Fruit fly (Drosophila melanogaster) whole organism, embryonic: ENCODE data around the gene beat-IIa.

ENCODE experiments used
- Ada2b ChIP-seq: fragments of 200-800 bp; sonication (Bioruptor generic); IDR thresholded peaks from 2 replicates; pipeline ENCODE4 v1.3.6; 2022; ENCODE audit warnings: missing biosample characterization, missing genetic modification characterization
- Atf-2 ChIP-seq: fragments of 200-800 bp; sonication (Bioruptor generic); optimal IDR thresholded peaks from 2 replicates; lab custom pipeline; 2016; ENCODE audit warnings: missing biosample characterization, missing genetic modification characterization
- CG10543 ChIP-seq: fragments of 200-800 bp; sonication (Bioruptor generic); optimal IDR thresholded peaks from 3 replicates; lab custom pipeline; 2017; ENCODE audit warnings: missing biosample characterization, mild to moderate bottlenecking, missing genetic modification characterization, moderate library complexity
- CG10959 ChIP-seq: fragments of 200-800 bp; sonication (Bioruptor generic); IDR thresholded peaks from 2 replicates; pipeline ENCODE4 v1.3.6; 2022; ENCODE audit warnings: missing biosample characterization, missing genetic modification characterization
- CG11504 ChIP-seq: fragments of 200-800 bp; sonication (Bioruptor generic); optimal IDR thresholded peaks from 3 replicates; lab custom pipeline; 2019; ENCODE audit warnings: missing biosample characterization, mild to moderate bottlenecking, missing genetic modification characterization, moderate library complexity
- CG11560 ChIP-seq: fragments of 200-800 bp; sonication (Bioruptor generic); IDR thresholded peaks from 3 replicates; pipeline ENCODE4 v1.3.6; 2022; ENCODE audit warnings: missing biosample characterization, missing genetic modification characterization
- CG12659 ChIP-seq: fragments of 200-800 bp; sonication (Bioruptor generic); optimal IDR thresholded peaks from 3 replicates; lab custom pipeline; 2017; ENCODE audit warnings: mild to moderate bottlenecking, missing biosample characterization, missing genetic modification reagents, missing genetic modification characterization
- CG12769 ChIP-seq: fragments of 200-800 bp; sonication (Bioruptor generic); optimal IDR thresholded peaks from 2 replicates; lab custom pipeline; 2019; ENCODE audit warnings: missing biosample characterization, mild to moderate bottlenecking, missing genetic modification characterization, moderate library complexity
- CG14667 ChIP-seq: fragments of 200-800 bp; sonication (Bioruptor generic); IDR thresholded peaks from 2 replicates; pipeline ENCODE4 v1.3.6; 2022; ENCODE audit warnings: missing biosample characterization, missing genetic modification characterization
- CG1529 ChIP-seq: fragments of 200-800 bp; sonication (Bioruptor generic); optimal IDR thresholded peaks from 3 replicates; lab custom pipeline; 2018; ENCODE audit warnings: missing biosample characterization, missing genetic modification characterization
- CG1602 ChIP-seq: fragments of 200-800 bp; sonication (Bioruptor generic); optimal IDR thresholded peaks from 3 replicates; lab custom pipeline; 2016; ENCODE audit warnings: missing biosample characterization, missing genetic modification characterization
- CG16779 ChIP-seq: fragments of 200-800 bp; sonication (Bioruptor generic); IDR thresholded peaks from 2 replicates; pipeline ENCODE4 v1.3.6; 2022; ENCODE audit warnings: missing biosample characterization, missing genetic modification characterization
- CG17186 ChIP-seq: fragments of 200-800 bp; sonication (Bioruptor generic); optimal IDR thresholded peaks from 3 replicates; lab custom pipeline; 2017; ENCODE audit warnings: missing biosample characterization, missing genetic modification reagents, missing genetic modification characterization
- CG17568 ChIP-seq: fragments of 200-800 bp; sonication (Bioruptor generic); optimal IDR thresholded peaks from 2 replicates; lab custom pipeline; 2018; ENCODE audit warnings: missing biosample characterization, mild to moderate bottlenecking, missing genetic modification characterization, moderate library complexity
- CG18619 ChIP-seq: fragments of 200-800 bp; sonication (Bioruptor generic); optimal IDR thresholded peaks from 3 replicates; lab custom pipeline; 2017; ENCODE audit warnings: missing biosample characterization, mild to moderate bottlenecking, missing genetic modification characterization
- CG31388 ChIP-seq: fragments of 200-800 bp; sonication (Bioruptor generic); optimal IDR thresholded peaks from 2 replicates; lab custom pipeline; 2016; ENCODE audit warnings: missing biosample characterization, missing genetic modification characterization
- CG3995 ChIP-seq: fragments of 200-800 bp; sonication (Bioruptor generic); optimal IDR thresholded peaks from 3 replicates; lab custom pipeline; 2016; ENCODE audit warnings: missing biosample characterization, missing genetic modification characterization
- CG4404 ChIP-seq: fragments of 200-800 bp; sonication (Bioruptor generic); IDR thresholded peaks from 2 replicates; pipeline ENCODE4 v1.3.6; 2022; ENCODE audit warnings: missing biosample characterization, missing genetic modification characterization
- CG4730 ChIP-seq: fragments of 200-800 bp; sonication (Bioruptor generic); IDR thresholded peaks from 2 replicates; pipeline ENCODE4 v1.3.6; 2022; ENCODE audit warnings: missing biosample characterization, missing genetic modification characterization
- CG5245 ChIP-seq: fragments of 200-800 bp; sonication (Bioruptor generic); optimal IDR thresholded peaks from 3 replicates; lab custom pipeline; 2016; ENCODE audit warnings: missing biosample characterization, missing genetic modification characterization
- CG7372 ChIP-seq: fragments of 200-800 bp; sonication (Bioruptor generic); IDR thresholded peaks from 2 replicates; pipeline ENCODE4 v1.3.6; 2022; ENCODE audit warnings: missing biosample characterization, missing genetic modification characterization
- CG9727 ChIP-seq: fragments of 200-800 bp; sonication (Bioruptor generic); optimal IDR thresholded peaks from 3 replicates; lab custom pipeline; 2017; ENCODE audit warnings: missing biosample characterization, mild to moderate bottlenecking, missing genetic modification characterization
- CHES-1-like ChIP-seq: fragments of 200-800 bp; sonication (Bioruptor generic); optimal IDR thresholded peaks from 2 replicates; lab custom pipeline; 2016; ENCODE audit warnings: missing biosample characterization, missing genetic modification characterization
- Dbx ChIP-seq: fragments of 200-800 bp; sonication (Bioruptor generic); IDR thresholded peaks from 3 replicates; pipeline ENCODE4 v1.3.6; 2022; ENCODE audit warnings: missing biosample characterization, missing genetic modification characterization
- GATAe ChIP-seq: fragments of 200-800 bp; sonication (Bioruptor generic); conservative IDR thresholded peaks from 2 replicates; pipeline ENCODE4 v1.3.6; 2022; ENCODE audit warnings: missing biosample characterization, missing genetic modification characterization
- Meics ChIP-seq: fragments of 200-800 bp; sonication (Bioruptor generic); optimal IDR thresholded peaks from 2 replicates; lab custom pipeline; 2017; ENCODE audit warnings: missing biosample characterization, mild to moderate bottlenecking, missing genetic modification characterization
- Mrtf ChIP-seq: fragments of 200-800 bp; sonication (Bioruptor generic); IDR thresholded peaks from 3 replicates; pipeline ENCODE4 v1.3.6; 2022; ENCODE audit warnings: missing biosample characterization, missing genetic modification characterization
- NK7.1 ChIP-seq: fragments of 200-800 bp; sonication (Bioruptor generic); optimal IDR thresholded peaks from 3 replicates; lab custom pipeline; 2016; ENCODE audit warnings: missing biosample characterization, missing genetic modification characterization
- Oaz ChIP-seq: fragments of 200-800 bp; sonication (Bioruptor generic); IDR thresholded peaks from 2 replicates; pipeline ENCODE4 v1.3.6; 2022; ENCODE audit warnings: missing biosample characterization, missing genetic modification characterization
- Ptx1 ChIP-seq: fragments of 200-800 bp; sonication (Bioruptor generic); IDR thresholded peaks from 2 replicates; pipeline ENCODE4 v1.3.6; 2022; ENCODE audit warnings: missing biosample characterization, missing genetic modification characterization
- Ssrp ChIP-seq: fragments of 200-800 bp; sonication (Bioruptor generic); optimal IDR thresholded peaks from 2 replicates; lab custom pipeline; 2018; ENCODE audit warnings: missing biosample characterization, mild to moderate bottlenecking, missing genetic modification characterization, moderate library complexity
- bsh ChIP-seq, 2 experiments: fragments of 200-800 bp; sonication (Bioruptor generic); optimal IDR thresholded peaks; 2 replicates each; lab custom pipeline; 2017 to 2018; ENCODE audit warnings: mild to moderate bottlenecking in 2 of 2, missing biosample characterization in 2 of 2, missing genetic modification characterization in 2 of 2, moderate library complexity in 1 of 2
- dm ChIP-seq: fragments of 200-800 bp; sonication (Bioruptor generic); optimal IDR thresholded peaks from 3 replicates; lab custom pipeline; 2016; ENCODE audit warnings: missing biosample characterization, missing genetic modification characterization
- dpn ChIP-seq, 2 experiments: fragments of 200-800 bp; sonication (Bioruptor generic); optimal IDR thresholded peaks; 3 replicates each; lab custom pipeline; 2016; ENCODE audit warnings: missing biosample characterization in 2 of 2, missing genetic modification characterization in 2 of 2
- dysf ChIP-seq: fragments of 200-800 bp; sonication (Bioruptor generic); IDR thresholded peaks from 3 replicates; pipeline ENCODE4 v1.3.6; 2022; ENCODE audit warnings: missing biosample characterization, missing genetic modification characterization
- eve ChIP-seq, 2 experiments: fragments of >200 bp; optimal IDR thresholded peaks; 2 replicates each; lab custom pipeline; 2017; ENCODE audit warnings: missing biosample characterization in 2 of 2, missing genetic modification characterization in 2 of 2
- ewg ChIP-seq: fragments of 200-800 bp; sonication (Bioruptor generic); optimal IDR thresholded peaks from 3 replicates; lab custom pipeline; 2017; ENCODE audit warnings: mild to moderate bottlenecking, missing biosample characterization, missing genetic modification reagents, missing genetic modification characterization
- her ChIP-seq: fragments of 200-800 bp; sonication (Bioruptor generic); optimal IDR thresholded peaks from 2 replicates; lab custom pipeline; 2016; ENCODE audit warnings: missing biosample characterization, missing genetic modification characterization
- hkb ChIP-seq, 2 experiments: fragments of 200-800 bp in 1 of 2; fragments of >200 bp in 1 of 2; sonication (Bioruptor generic) in 1 of 2; IDR thresholded peaks in 1 of 2; optimal IDR thresholded peaks in 1 of 2; 2 replicates each; pipeline versions ENCODE4 v1.3.6 to Lab custom; 2017 to 2022; ENCODE audit warnings: missing biosample characterization in 1 of 2, missing genetic modification characterization in 1 of 2
- hth ChIP-seq: fragments of >200 bp; optimal IDR thresholded peaks from 2 replicates; lab custom pipeline; 2017; ENCODE audit warnings: inconsistent platforms
- lilli ChIP-seq: fragments of 200-800 bp; sonication (Bioruptor generic); optimal IDR thresholded peaks from 3 replicates; lab custom pipeline; 2016; ENCODE audit warnings: missing biosample characterization, missing genetic modification characterization
- prd ChIP-seq, 3 experiments: fragments of >200 bp in 2 of 3; fragments of 200-800 bp in 1 of 3; sonication (Bioruptor generic) in 1 of 3; optimal IDR thresholded peaks in 2 of 3; IDR thresholded peaks in 1 of 3; 2 replicates in 2 of 3; 3 replicates in 1 of 3; pipeline versions ENCODE4 v1.3.6 to Lab custom; 2017 to 2022; ENCODE audit warnings: missing biosample characterization in 1 of 3, missing genetic modification characterization in 1 of 3
- psq ChIP-seq: fragments of 200-800 bp; sonication (Bioruptor generic); optimal IDR thresholded peaks from 2 replicates; lab custom pipeline; 2017; ENCODE audit warnings: missing biosample characterization, missing genetic modification characterization
- pum ChIP-seq: fragments of 200-800 bp; sonication (Bioruptor generic); optimal IDR thresholded peaks from 2 replicates; lab custom pipeline; 2016; ENCODE audit warnings: missing biosample characterization, missing genetic modification characterization
- sima ChIP-seq: fragments of 200-800 bp; sonication (Bioruptor generic); optimal IDR thresholded peaks from 2 replicates; lab custom pipeline; 2016; ENCODE audit warnings: missing biosample characterization, missing genetic modification characterization
- sna ChIP-seq: fragments of 200-800 bp; sonication (Bioruptor generic); IDR thresholded peaks from 2 replicates; pipeline ENCODE4 v1.3.6; 2022; ENCODE audit warnings: missing biosample characterization, missing genetic modification characterization; ENCODE audit not compliant: partially characterized antibody
- tap ChIP-seq: fragments of 200-800 bp; optimal IDR thresholded peaks from 3 replicates; lab custom pipeline; 2019; ENCODE audit warnings: missing biosample characterization, mild to moderate bottlenecking, missing genetic modification characterization, moderate library complexity
- tna ChIP-seq: fragments of 200-800 bp; sonication (Bioruptor generic); IDR thresholded peaks from 2 replicates; pipeline ENCODE4 v1.3.6; 2022; ENCODE audit warnings: missing biosample characterization, missing genetic modification characterization; ENCODE audit not compliant: partially characterized antibody
- twi ChIP-seq: fragments of 200-800 bp; optimal IDR thresholded peaks from 2 replicates; lab custom pipeline; 2019; ENCODE audit warnings: missing biosample characterization, mild to moderate bottlenecking, missing genetic modification characterization, moderate library complexity
- zf30C ChIP-seq: fragments of 200-800 bp; sonication (Bioruptor generic); optimal IDR thresholded peaks from 3 replicates; lab custom pipeline; 2018; ENCODE audit warnings: missing biosample characterization, mild to moderate bottlenecking, missing genetic modification characterization

beat-IIa gene

dm6 chr3R:17402434-17402833, 36.5 kb upstream of the beat-IIa start, which contains the start of gene Sur-8 (continued):
- TF ChIP-seq sna (GFP tag; lab: Robert Waterston, UW): no peak
- TF ChIP-seq CG12769: peak; percentile 64
- no peak for TF ChIP-seq prd (optimal IDR thresholded peaks at IDR 0.05; lab: Kevin White, UChicago)
- TF ChIP-seq prd (GFP tag; IDR thresholded peaks at IDR 0.05; lab: Robert Waterston, UW): peak; percentile 75
- TF ChIP-seq CG10959: peak; percentile 29; the same call in 1 of the 2 replicates
- 0 out of 2 replicates have a peak, but pooled peaks have one; percentile 45 for TF ChIP-seq Oaz (GFP tag; lab: Robert Waterston, UW)
- TF ChIP-seq CG17186: peak; percentile 48
- TF ChIP-seq CG1529: no peak
- peak; percentile 57 for TF ChIP-seq CG1602
- peak; percentile 23 for TF ChIP-seq tap (tag; lab: Kevin White, UChicago)
- no peak for TF ChIP-seq CG4404
- TF ChIP-seq Atf-2 (GFP tag; lab: Kevin White, UChicago): peak; percentile 65
- TF ChIP-seq dysf: peak; percentile 76
- no peak for TF ChIP-seq hkb (optimal IDR thresholded peaks at IDR 0.05; lab: Kevin White, UChicago)
- peak; percentile 56; the same call in 1 of the 2 replicates for TF ChIP-seq hkb (GFP tag; IDR thresholded peaks at IDR 0.05; lab: Robert Waterston, UW)
- TF ChIP-seq GATAe (GFP tag; lab: Robert Waterston, UW): 0 out of 2 replicates have a peak, but pooled peaks have one; percentile 27
- TF ChIP-seq NK7.1 (GFP tag; lab: Kevin White, UChicago): peak; percentile 30
- peak; percentile 35 for TF ChIP-seq CG10543 (GFP tag; lab: Kevin White, UChicago)
- 0 out of 2 replicates have a peak, but pooled peaks have one; percentile 20 for TF ChIP-seq tna (GFP tag; lab: Robert Waterston, UW)
- TF ChIP-seq CG5245 (GFP tag; lab: Kevin White, UChicago): peak; percentile 79
- TF ChIP-seq Dbx (GFP tag; lab: Robert Waterston, UW): peak; percentile 84
- no peak for TF ChIP-seq CG31388 (GFP tag; lab: Kevin White, UChicago)
- TF ChIP-seq CG11560 (tag; lab: Robert Waterston, UW): 0 out of 3 replicates have a peak, but pooled peaks have one; percentile 39
- TF ChIP-seq CG9727 (GFP tag; lab: Kevin White, UChicago): peak; percentile 33
- no peak for TF ChIP-seq Ssrp (tag; lab: Kevin White, UChicago)
- peak; percentile 83 for TF ChIP-seq Mrtf (GFP tag; lab: Robert Waterston, UW)
- peak; percentile 70 for TF ChIP-seq CG11504 (tag; lab: Kevin White, UChicago)
- peak in 1 of 2 experiments; percentile 45 for TF ChIP-seq bsh (GFP tag; optimal IDR thresholded peaks at IDR 0.05; lab: Kevin White, UChicago)
- peak; percentile 69 for TF ChIP-seq Ada2b (GFP tag; lab: Robert Waterston, UW)
- TF ChIP-seq CHES-1-like: peak; percentile 52
- peak; percentile 31 for TF ChIP-seq dm (GFP tag; lab: Kevin White, UChicago)
- peak; percentile 65 for TF ChIP-seq her
- peak; percentile 65 for TF ChIP-seq CG12659
- no peak for TF ChIP-seq zf30C
- peak; percentile 59 for TF ChIP-seq pum (GFP tag; lab: Kevin White, UChicago)
- peak; percentile 71 for TF ChIP-seq CG4730 (GFP tag; lab: Robert Waterston, UW)
- TF ChIP-seq dpn (GFP tag; optimal IDR thresholded peaks at IDR 0.05; lab: Kevin White, UChicago): peak; percentile 72 to 77
- TF ChIP-seq CG3995 (GFP tag; lab: Kevin White, UChicago): peak; percentile 35
- TF ChIP-seq twi (tag; lab: Kevin White, UChicago): no peak
- TF ChIP-seq CG18619: peak; percentile 55
- peak; percentile 41; the same call in 1 of the 2 replicates for TF ChIP-seq CG14667 (GFP tag; lab: Robert Waterston, UW)
- TF ChIP-seq Meics (GFP tag; lab: Kevin White, UChicago): peak; percentile 74
- TF ChIP-seq CG16779 (GFP tag; lab: Robert Waterston, UW): peak; percentile 82
- no peak for TF ChIP-seq psq (GFP tag; lab: Kevin White, UChicago)
- no peak for TF ChIP-seq sima
- no peak for TF ChIP-seq eve (GFP tag; optimal IDR thresholded peaks at IDR 0.05; lab: Kevin White, UChicago)
- peak; percentile 98 for TF ChIP-seq CG7372
- no peak for TF ChIP-seq hth (lab: Kevin White, UChicago)
- TF ChIP-seq ewg (GFP tag; lab: Kevin White, UChicago): peak; percentile 99
- TF ChIP-seq Ptx1 (GFP tag; lab: Robert Waterston, UW): peak; percentile 81
- TF ChIP-seq CG17568 (GFP tag; lab: Kevin White, UChicago): no peak
- TF ChIP-seq lilli (GFP tag; lab: Kevin White, UChicago): peak; percentile 65
